Fruit fly (Drosophila melanogaster) whole organism, embryonic: ENCODE results near the gene Cpsf5.
A peak's percentile ranks its signal among the peaks of the same experiment; 100 is the strongest.

Experiments
- Antp ChIP-seq: fragments of 200-800 bp; sonication (Bioruptor generic); optimal IDR thresholded peaks from 3 replicates; lab custom pipeline; 2016; ENCODE audit warnings: missing biosample characterization, missing genetic modification characterization
- Asciz ChIP-seq: fragments of 200-800 bp; sonication (Bioruptor generic); optimal IDR thresholded peaks from 2 replicates; lab custom pipeline; 2017; ENCODE audit warnings: missing biosample characterization, mild to moderate bottlenecking, missing genetic modification characterization, missing genetic modification reagents
- BEAF-32 ChIP-seq: fragments of 200-800 bp; sonication (Bioruptor generic); optimal IDR thresholded peaks from 3 replicates; lab custom pipeline; 2017; ENCODE audit warnings: missing biosample characterization, missing genetic modification characterization, mild to moderate bottlenecking, moderate library complexity, missing genetic modification reagents
- CG12071 ChIP-seq: fragments of 200-800 bp; sonication (Bioruptor generic); optimal IDR thresholded peaks from 3 replicates; lab custom pipeline; 2018; ENCODE audit warnings: missing biosample characterization, mild to moderate bottlenecking, missing genetic modification characterization
- CG12155 ChIP-seq: fragments of 200-800 bp; sonication (Bioruptor generic); optimal IDR thresholded peaks from 3 replicates; lab custom pipeline; 2016; ENCODE audit warnings: missing biosample characterization, missing genetic modification characterization
- CG12299 ChIP-seq: fragments of 200-800 bp; sonication (Bioruptor generic); optimal IDR thresholded peaks from 2 replicates; lab custom pipeline; 2018; ENCODE audit warnings: missing biosample characterization, mild to moderate bottlenecking, missing genetic modification characterization
- CG12744 ChIP-seq: fragments of 200-800 bp; sonication (Bioruptor generic); optimal IDR thresholded peaks from 2 replicates; lab custom pipeline; 2016; ENCODE audit warnings: missing biosample characterization, missing genetic modification characterization
- CG12769 ChIP-seq: fragments of 200-800 bp; sonication (Bioruptor generic); optimal IDR thresholded peaks from 2 replicates; lab custom pipeline; 2019; ENCODE audit warnings: missing biosample characterization, mild to moderate bottlenecking, missing genetic modification characterization, moderate library complexity
- CG13287 ChIP-seq: fragments of 200-800 bp; sonication (Bioruptor generic); IDR thresholded peaks from 2 replicates; pipeline ENCODE4 v1.3.6; 2022; ENCODE audit warnings: missing biosample characterization, missing genetic modification characterization; ENCODE audit not compliant: partially characterized antibody
- CG13894 ChIP-seq: fragments of 200-800 bp; sonication (Bioruptor generic); optimal IDR thresholded peaks from 3 replicates; lab custom pipeline; 2018; ENCODE audit warnings: missing biosample characterization, mild to moderate bottlenecking, missing genetic modification characterization, moderate library complexity
- CG14710 ChIP-seq: fragments of 200-800 bp; sonication (Bioruptor generic); optimal IDR thresholded peaks from 3 replicates; lab custom pipeline; 2019; ENCODE audit warnings: missing biosample characterization, mild to moderate bottlenecking, missing genetic modification characterization, moderate library complexity
- CG1529 ChIP-seq: fragments of 200-800 bp; sonication (Bioruptor generic); optimal IDR thresholded peaks from 3 replicates; lab custom pipeline; 2018; ENCODE audit warnings: missing biosample characterization, missing genetic modification characterization
- CG3065 ChIP-seq: fragments of 200-800 bp; sonication (Bioruptor generic); optimal IDR thresholded peaks from 2 replicates; lab custom pipeline; 2016; ENCODE audit warnings: missing biosample characterization, missing genetic modification characterization
- CG4328 ChIP-seq: fragments of 200-800 bp; sonication (Bioruptor generic); optimal IDR thresholded peaks from 3 replicates; lab custom pipeline; 2017; ENCODE audit warnings: missing biosample characterization, missing genetic modification reagents, missing genetic modification characterization
- CG4617 ChIP-seq: fragments of 200-800 bp; sonication (Bioruptor generic); optimal IDR thresholded peaks from 3 replicates; lab custom pipeline; 2016; ENCODE audit warnings: missing biosample characterization, missing genetic modification characterization, borderline replicate concordance
- CG9727 ChIP-seq: fragments of 200-800 bp; sonication (Bioruptor generic); optimal IDR thresholded peaks from 3 replicates; lab custom pipeline; 2017; ENCODE audit warnings: missing biosample characterization, mild to moderate bottlenecking, missing genetic modification characterization
- D19B ChIP-seq: fragments of 200-800 bp; sonication (Bioruptor generic); optimal IDR thresholded peaks from 2 replicates; lab custom pipeline; 2017; ENCODE audit warnings: missing biosample characterization, mild to moderate bottlenecking, missing genetic modification characterization
- Dbx ChIP-seq: fragments of 200-800 bp; sonication (Bioruptor generic); IDR thresholded peaks from 3 replicates; pipeline ENCODE4 v1.3.6; 2022; ENCODE audit warnings: missing biosample characterization, missing genetic modification characterization
- E2f2 ChIP-seq: fragments of 200-800 bp; sonication (Bioruptor generic); IDR thresholded peaks from 2 replicates; pipeline ENCODE4 v1.3.6; 2022; ENCODE audit warnings: missing biosample characterization, missing genetic modification characterization
- HHEX ChIP-seq: fragments of 200-800 bp; sonication (Bioruptor generic); optimal IDR thresholded peaks from 3 replicates; lab custom pipeline; 2017; ENCODE audit warnings: missing biosample characterization, mild to moderate bottlenecking, missing genetic modification characterization, missing genetic modification reagents
- HLH3B ChIP-seq: fragments of 200-800 bp; sonication (Bioruptor generic); IDR thresholded peaks from 2 replicates; pipeline ENCODE4 v1.3.6; 2022; ENCODE audit warnings: missing biosample characterization, missing genetic modification characterization
- HmgD ChIP-seq: fragments of 200-800 bp; sonication (Bioruptor generic); optimal IDR thresholded peaks from 3 replicates; lab custom pipeline; 2016; ENCODE audit warnings: missing biosample characterization, missing genetic modification characterization
- Kr ChIP-seq: fragments of 200-800 bp; sonication (Bioruptor generic); optimal IDR thresholded peaks from 2 replicates; lab custom pipeline; 2017; ENCODE audit warnings: missing biosample characterization, mild to moderate bottlenecking, missing genetic modification characterization
- MESR4 ChIP-seq: fragments of 200-800 bp; sonication (Bioruptor generic); optimal IDR thresholded peaks from 2 replicates; lab custom pipeline; 2018; ENCODE audit warnings: missing biosample characterization, mild to moderate bottlenecking, missing genetic modification characterization, moderate library complexity
- Neu2 ChIP-seq: fragments of 200-800 bp; sonication (Bioruptor generic); optimal IDR thresholded peaks from 3 replicates; lab custom pipeline; 2016; ENCODE audit warnings: missing biosample characterization, missing genetic modification characterization, borderline replicate concordance
- Oaz ChIP-seq: fragments of 200-800 bp; sonication (Bioruptor generic); IDR thresholded peaks from 2 replicates; pipeline ENCODE4 v1.3.6; 2022; ENCODE audit warnings: missing biosample characterization, missing genetic modification characterization
- Spps ChIP-seq: fragments of 200-800 bp; sonication (Bioruptor generic); optimal IDR thresholded peaks from 2 replicates; lab custom pipeline; 2018; ENCODE audit warnings: missing biosample characterization, mild to moderate bottlenecking, missing genetic modification characterization
- Taf1 ChIP-seq: fragments of 200-800 bp; sonication (Bioruptor generic); IDR thresholded peaks from 2 replicates; pipeline ENCODE4 v1.3.6; 2022; ENCODE audit warnings: missing biosample characterization, missing genetic modification characterization
- Usf ChIP-seq: fragments of 200-800 bp; sonication (Bioruptor generic); optimal IDR thresholded peaks from 2 replicates; lab custom pipeline; 2017; ENCODE audit warnings: missing genotype, missing biosample characterization, missing genetic modification characterization
- Xrp1 ChIP-seq: fragments of 200-800 bp; sonication (Bioruptor generic); IDR thresholded peaks from 2 replicates; pipeline ENCODE4 v1.3.6; 2022; ENCODE audit warnings: missing biosample characterization, missing genetic modification characterization
- YL-1 ChIP-seq: fragments of 200-800 bp; sonication (Bioruptor generic); optimal IDR thresholded peaks from 3 replicates; lab custom pipeline; 2017; ENCODE audit warnings: missing biosample characterization, mild to moderate bottlenecking, missing genetic modification characterization
- aop ChIP-seq: fragments of 200-800 bp; sonication (Bioruptor generic); IDR thresholded peaks from 2 replicates; pipeline ENCODE4 v1.3.6; 2022; ENCODE audit warnings: missing biosample characterization, missing genetic modification characterization
- ase ChIP-seq: fragments of 200-800 bp; sonication (Bioruptor generic); IDR thresholded peaks from 3 replicates; pipeline ENCODE4 v1.3.6; 2022; ENCODE audit warnings: missing biosample characterization, missing genetic modification characterization
- cas ChIP-seq: fragments of 200-800 bp; sonication (Bioruptor generic); IDR thresholded peaks from 2 replicates; pipeline ENCODE4 v1.3.6; 2022; ENCODE audit warnings: missing biosample characterization, missing genetic modification characterization
- cg ChIP-seq: fragments of 200-800 bp; sonication (Bioruptor generic); optimal IDR thresholded peaks from 3 replicates; lab custom pipeline; 2019; ENCODE audit warnings: missing biosample characterization, mild to moderate bottlenecking, missing genetic modification characterization, moderate library complexity
- dm ChIP-seq: fragments of 200-800 bp; sonication (Bioruptor generic); optimal IDR thresholded peaks from 3 replicates; lab custom pipeline; 2016; ENCODE audit warnings: missing biosample characterization, missing genetic modification characterization
- dmrt11E ChIP-seq: fragments of 200-800 bp; sonication (Bioruptor generic); optimal IDR thresholded peaks from 3 replicates; lab custom pipeline; 2018; ENCODE audit warnings: missing biosample characterization, mild to moderate bottlenecking, missing genetic modification characterization, moderate library complexity
- esg ChIP-seq: fragments of 200-800 bp; sonication (Bioruptor generic); conservative IDR thresholded peaks from 2 replicates; pipeline ENCODE4 v1.3.6; 2022; ENCODE audit warnings: missing biosample characterization, missing genetic modification characterization
- fd64A ChIP-seq: fragments of 200-800 bp; sonication (Bioruptor generic); optimal IDR thresholded peaks from 3 replicates; lab custom pipeline; 2018; ENCODE audit warnings: missing biosample characterization, mild to moderate bottlenecking, missing genetic modification characterization
- gt ChIP-seq: fragments of 200-800 bp; sonication (Bioruptor generic); IDR thresholded peaks from 2 replicates; pipeline ENCODE4 v1.3.6; 2022; ENCODE audit warnings: missing biosample characterization, missing genetic modification characterization
- insv ChIP-seq, 2 experiments: fragments of 200-800 bp; sonication (Bioruptor generic); optimal IDR thresholded peaks; 3 replicates each; lab custom pipeline; 2016 to 2018; ENCODE audit warnings: missing biosample characterization in 2 of 2, missing genetic modification characterization in 2 of 2
- lmd ChIP-seq: fragments of 200-800 bp; sonication (Bioruptor generic); IDR thresholded peaks from 2 replicates; pipeline ENCODE4 v1.3.6; 2022; ENCODE audit warnings: missing biosample characterization, missing genetic modification characterization
- mirr ChIP-seq: fragments of 200-800 bp; sonication (Bioruptor generic); optimal IDR thresholded peaks from 3 replicates; lab custom pipeline; 2018; ENCODE audit warnings: missing biosample characterization, mild to moderate bottlenecking, missing genetic modification characterization
- nau ChIP-seq: fragments of 200-800 bp; sonication (Bioruptor generic); optimal IDR thresholded peaks from 3 replicates; lab custom pipeline; 2017; ENCODE audit warnings: missing biosample characterization, mild to moderate bottlenecking, missing genetic modification characterization, missing genetic modification reagents
- pfk ChIP-seq: fragments of 200-800 bp; sonication (Bioruptor generic); optimal IDR thresholded peaks from 2 replicates; lab custom pipeline; 2018; ENCODE audit warnings: missing biosample characterization, mild to moderate bottlenecking, missing genetic modification characterization, moderate library complexity
- seq ChIP-seq: fragments of 200-800 bp; sonication (Bioruptor generic); IDR thresholded peaks from 2 replicates; pipeline ENCODE4 v1.3.6; 2022; ENCODE audit warnings: missing biosample characterization, missing genetic modification characterization
- sr ChIP-seq: fragments of 200-800 bp; sonication (Bioruptor generic); IDR thresholded peaks from 3 replicates; pipeline ENCODE4 v1.3.6; 2022; ENCODE audit warnings: missing biosample characterization, missing genetic modification characterization
- tna ChIP-seq: fragments of 200-800 bp; sonication (Bioruptor generic); IDR thresholded peaks from 2 replicates; pipeline ENCODE4 v1.3.6; 2022; ENCODE audit warnings: missing biosample characterization, missing genetic modification characterization; ENCODE audit not compliant: partially characterized antibody
- trem ChIP-seq: fragments of 200-800 bp; optimal IDR thresholded peaks from 3 replicates; lab custom pipeline; 2019; ENCODE audit warnings: missing biosample characterization, mild to moderate bottlenecking, missing genetic modification characterization, moderate library complexity
- unc-4 ChIP-seq: fragments of 200-800 bp; sonication (Bioruptor generic); IDR thresholded peaks from 2 replicates; pipeline ENCODE4 v1.3.6; 2022; ENCODE audit warnings: missing biosample characterization, missing genetic modification characterization; ENCODE audit not compliant: partially characterized antibody

The Cpsf5 gene

dm6 chr3L:9435315-9435714 lies 24.5 kb downstream of the Cpsf5 start, which contains the start of gene CG42526 (continued):
- TF ChIP-seq mirr (GFP tag; lab: Kevin White, UChicago) (no peak), CG12744 (GFP tag; lab: Kevin White, UChicago) (peak; percentile 36), BEAF-32 (peak; percentile 66), CG13894 (tag; lab: Kevin White, UChicago) (peak; percentile 4), CG4617 (peak; percentile 9), esg (GFP tag; lab: Robert Waterston, UW) (peak; percentile 34; the same call in 1 of the 2 replicates), Asciz (no peak), unc-4 (GFP tag; lab: Robert Waterston, UW) (peak; percentile 74), HHEX (no peak), CG12071 (GFP tag; lab: Kevin White, UChicago) (no peak), cg (no peak), gt (no peak), tna (no peak), CG1529 (GFP tag; lab: Kevin White, UChicago) (no peak), CG13287 (peak; percentile 83), Kr (no peak), dmrt11E (no peak), Spps (no peak), D19B (GFP tag; lab: Kevin White, UChicago) (no peak), nau (GFP tag; lab: Kevin White, UChicago) (no peak), Oaz (GFP tag; lab: Robert Waterston, UW) (no peak), CG14710 (tag; lab: Kevin White, UChicago) (peak; percentile 39), trem (tag; lab: Kevin White, UChicago) (peak; percentile 25), Xrp1 (GFP tag; lab: Robert Waterston, UW) (no peak), MESR4 (peak; percentile 22), Taf1 (GFP tag; lab: Robert Waterston, UW) (no peak; the same call in 1 of the 2 replicates), HLH3B (GFP tag; lab: Robert Waterston, UW) (no peak), CG12769 (tag; lab: Kevin White, UChicago) (peak; percentile 56), lmd (no peak), insv (GFP tag; optimal IDR thresholded peaks at IDR 0.05; lab: Kevin White, UChicago) (no peak), CG4328 (no peak), YL-1 (GFP tag; lab: Kevin White, UChicago) (peak; percentile 55), aop (GFP tag; lab: Robert Waterston, UW) (no peak), dm (peak; percentile 34), pfk (GFP tag; lab: Kevin White, UChicago) (no peak), E2f2 (GFP tag; lab: Robert Waterston, UW) (peak; percentile 84), CG12299 (tag; lab: Kevin White, UChicago) (peak; percentile 28), seq (GFP tag; lab: Robert Waterston, UW) (0 out of 2 replicates have a peak, but pooled peaks have one; percentile 12), ase (GFP tag; lab: Robert Waterston, UW) (no peak), CG9727 (peak; percentile 17), HmgD (GFP tag; lab: Kevin White, UChicago) (no peak), sr (no peak), Antp (peak; percentile 50), CG3065 (no peak), Neu2 (no peak), fd64A (GFP tag; lab: Kevin White, UChicago) (no peak), Dbx (peak; percentile 39; the same call in 1 of the 3 replicates), Usf (GFP tag; lab: Kevin White, UChicago) (no peak), cas (GFP tag; lab: Robert Waterston, UW) (no peak), CG12155 (GFP tag; lab: Kevin White, UChicago) (peak; percentile 58)
